Fruit fly (Drosophila melanogaster) Kc167 (cell line): ENCODE measurements around the gene CG5882.

Experiments
- Myc ChIP-seq: fragments of >200 bp; optimal IDR thresholded peaks from 2 replicates; lab custom pipeline; 2017; ENCODE audit warnings: missing external identifiers
- h ChIP-seq: fragments of >200 bp; optimal IDR thresholded peaks from 3 replicates; lab custom pipeline; 2018; ENCODE audit warnings: missing external identifiers
- insv ChIP-seq: fragments of >200 bp; optimal IDR thresholded peaks from 3 replicates; lab custom pipeline; 2018; ENCODE audit warnings: missing external identifiers
- psq ChIP-seq: fragments of >200 bp; optimal IDR thresholded peaks from 2 replicates; lab custom pipeline; 2017; ENCODE audit warnings: missing external identifiers

dm6 chr3R:27149884-27150676 is 31.6 kb downstream of the CG5882 start:
- TF ChIP-seq insv (lab: Kevin White, UChicago), result no peak
- TF ChIP-seq psq (lab: Kevin White, UChicago), result no peak
- no peak for TF ChIP-seq Myc (lab: Kevin White, UChicago)
- TF ChIP-seq h, result no peak
